Worm (Caenorhabditis elegans) whole organism, L3 larva: ENCODE results near the gene fubl-3.

Source experiments
- R02D3.7 ChIP-seq: fragments of 150-350 bp; optimal IDR thresholded peaks from 2 replicates; lab custom pipeline; 2014; ENCODE audit warnings: missing biosample characterization, missing genetic modification characterization
- ZK546.5 ChIP-seq: sonication (generic microtip); optimal IDR thresholded peaks from 2 replicates; lab custom pipeline; 2017; ENCODE audit warnings: missing biosample characterization, missing genetic modification characterization
- aly-2 ChIP-seq: fragments of 150-350 bp; optimal IDR thresholded peaks from 2 replicates; lab custom pipeline; 2014; ENCODE audit warnings: missing biosample characterization, missing genetic modification characterization
- ama-1 ChIP-seq: fragments of 150-350 bp; optimal IDR thresholded peaks from 2 replicates; lab custom pipeline; 2018
- ceh-16 ChIP-seq: sonication (generic microtip); optimal IDR thresholded peaks from 2 replicates; lab custom pipeline; 2017; ENCODE audit warnings: missing biosample characterization, missing genetic modification characterization
- ceh-82 ChIP-seq: fragments of 150-350 bp; optimal IDR thresholded peaks from 2 replicates; lab custom pipeline; 2014; ENCODE audit warnings: missing biosample characterization, missing genetic modification characterization
- ceh-9 ChIP-seq: sonication (generic microtip); optimal IDR thresholded peaks from 2 replicates; lab custom pipeline; 2018; ENCODE audit warnings: missing biosample characterization, missing genetic modification characterization
- daf-12 ChIP-seq: fragments of 150-350 bp; optimal IDR thresholded peaks from 2 replicates; lab custom pipeline; 2014; ENCODE audit warnings: missing biosample characterization, missing genetic modification reagents, missing genetic modification characterization
- egl-27 ChIP-seq: sonication (generic microtip); optimal IDR thresholded peaks from 4 replicates; lab custom pipeline; 2017; ENCODE audit warnings: missing biosample characterization, missing genetic modification reagents, missing genetic modification characterization
- egl-5 ChIP-seq: fragments of 150-350 bp; optimal IDR thresholded peaks from 2 replicates; lab custom pipeline; 2017; ENCODE audit warnings: missing biosample characterization, missing genetic modification reagents, missing genetic modification characterization, inconsistent platforms
- elt-1 ChIP-seq: fragments of 150-350 bp; optimal IDR thresholded peaks from 2 replicates; lab custom pipeline; 2014; ENCODE audit warnings: missing biosample characterization, missing genetic modification characterization
- elt-2 ChIP-seq: sonication (generic microtip); optimal IDR thresholded peaks from 2 replicates; lab custom pipeline; 2016; ENCODE audit warnings: missing genetic modification reagents, mild to moderate bottlenecking, missing genetic modification characterization, missing compliant biosample characterization
- elt-3 ChIP-seq, 3 experiments: fragments of 150-350 bp in 1 of 3; sonication (generic microtip) in 2 of 3; optimal IDR thresholded peaks; 2 replicates in 2 of 3; 4 replicates in 1 of 3; lab custom pipeline; 2014 to 2017; ENCODE audit warnings: missing biosample characterization in 3 of 3, missing genetic modification characterization in 3 of 3
- eor-1 ChIP-seq, 2 experiments: fragments of 150-350 bp; optimal IDR thresholded peaks; 2 replicates each; lab custom pipeline; 2014 to 2018; ENCODE audit warnings: missing biosample characterization in 2 of 2, missing genetic modification characterization in 2 of 2
- fkh-2 ChIP-seq: fragments of 150-350 bp; optimal IDR thresholded peaks from 2 replicates; lab custom pipeline; 2014; ENCODE audit warnings: missing biosample characterization, missing genetic modification reagents, missing genetic modification characterization
- fos-1 ChIP-seq: fragments of 150-350 bp; optimal IDR thresholded peaks from 2 replicates; lab custom pipeline; 2014; ENCODE audit warnings: missing biosample characterization, missing genetic modification characterization
- lin-15B ChIP-seq: fragments of 150-350 bp; optimal IDR thresholded peaks from 2 replicates; lab custom pipeline; 2014; ENCODE audit warnings: missing biosample characterization, missing genetic modification characterization
- lin-39 ChIP-seq: fragments of 150-350 bp; optimal IDR thresholded peaks from 2 replicates; lab custom pipeline; 2018; ENCODE audit warnings: missing biosample characterization, missing genetic modification reagents, missing genetic modification characterization
- lsy-12 ChIP-seq: sonication (generic microtip); optimal IDR thresholded peaks from 2 replicates; lab custom pipeline; 2016; ENCODE audit warnings: mild to moderate bottlenecking, missing genetic modification characterization, missing compliant biosample characterization
- mdl-1 ChIP-seq: fragments of 150-350 bp; optimal IDR thresholded peaks from 2 replicates; lab custom pipeline; 2014; ENCODE audit warnings: missing biosample characterization, missing genetic modification characterization
- mml-1 ChIP-seq: fragments of 150-350 bp; sonication (generic microtip); optimal IDR thresholded peaks from 3 replicates; lab custom pipeline; 2014; ENCODE audit warnings: missing biosample characterization, missing genetic modification characterization
- nfya-1 ChIP-seq: sonication (generic microtip); optimal IDR thresholded peaks from 2 replicates; lab custom pipeline; 2017; ENCODE audit warnings: missing genetic modification characterization, mild to moderate bottlenecking, missing compliant biosample characterization, antibody characterized with exemption, moderate library complexity; ENCODE audit not compliant: insufficient read depth
- nhr-11 ChIP-seq: fragments of 150-350 bp; optimal IDR thresholded peaks from 2 replicates; lab custom pipeline; 2014; ENCODE audit warnings: missing biosample characterization, missing genetic modification characterization
- nhr-23 ChIP-seq: fragments of 150-350 bp; optimal IDR thresholded peaks from 2 replicates; lab custom pipeline; 2014; ENCODE audit warnings: missing biosample characterization, missing genetic modification reagents, missing genetic modification characterization
- nhr-237 ChIP-seq: fragments of 150-350 bp; optimal IDR thresholded peaks from 2 replicates; lab custom pipeline; 2014; ENCODE audit warnings: missing biosample characterization, missing genetic modification characterization
- nhr-25 ChIP-seq: sonication (generic microtip); optimal IDR thresholded peaks from 2 replicates; lab custom pipeline; 2017; ENCODE audit warnings: missing biosample characterization, missing genetic modification characterization
- nhr-28 ChIP-seq: fragments of 150-350 bp; optimal IDR thresholded peaks from 2 replicates; lab custom pipeline; 2014; ENCODE audit warnings: missing biosample characterization, missing genetic modification characterization
- nhr-43 ChIP-seq: sonication (generic microtip); optimal IDR thresholded peaks from 2 replicates; lab custom pipeline; 2016; ENCODE audit warnings: mild to moderate bottlenecking, missing genetic modification characterization, missing compliant biosample characterization; ENCODE audit not compliant: poor library complexity, severe bottlenecking
- nhr-67 ChIP-seq: fragments of 150-350 bp; optimal IDR thresholded peaks from 2 replicates; lab custom pipeline; 2014; ENCODE audit warnings: missing biosample characterization, missing genetic modification characterization
- nhr-77 ChIP-seq: fragments of 150-350 bp; optimal IDR thresholded peaks from 2 replicates; lab custom pipeline; 2014; ENCODE audit warnings: missing biosample characterization, missing genetic modification characterization
- pha-4 ChIP-seq: fragments of 150-350 bp; optimal IDR thresholded peaks from 2 replicates; lab custom pipeline; 2014; ENCODE audit warnings: missing biosample characterization, missing genetic modification reagents, missing genetic modification characterization
- pqm-1 ChIP-seq: fragments of 150-350 bp; optimal IDR thresholded peaks from 2 replicates; lab custom pipeline; 2017; ENCODE audit warnings: missing biosample characterization, missing genetic modification characterization, inconsistent platforms
- sea-2 ChIP-seq: fragments of 150-350 bp; sonication (generic microtip); optimal IDR thresholded peaks from 4 replicates; lab custom pipeline; 2014; ENCODE audit warnings: missing biosample characterization, missing genetic modification reagents, missing genetic modification characterization
- skn-1 ChIP-seq: fragments of 150-350 bp; optimal IDR thresholded peaks from 2 replicates; lab custom pipeline; 2014; ENCODE audit warnings: missing biosample characterization, missing genetic modification characterization
- tbx-2 ChIP-seq: sonication (generic microtip); optimal IDR thresholded peaks from 2 replicates; lab custom pipeline; 2016; ENCODE audit warnings: mild to moderate bottlenecking, missing genetic modification characterization, missing compliant biosample characterization
- unc-62 ChIP-seq: fragments of 150-350 bp; sonication (generic microtip); optimal IDR thresholded peaks from 4 replicates; lab custom pipeline; 2014; ENCODE audit warnings: missing biosample characterization, missing genetic modification reagents, missing genetic modification characterization
- zag-1 ChIP-seq: fragments of 150-350 bp; optimal IDR thresholded peaks from 2 replicates; lab custom pipeline; 2014; ENCODE audit warnings: missing biosample characterization, missing genetic modification characterization

The fubl-3 gene

ce11 chrX:17472917-17473316, 38.7 kb downstream of the fubl-3 start:
- TF ChIP-seq aly-2 (tag; lab: Kevin White, UChicago), result no peak
- TF ChIP-seq ceh-9, result no peak
- TF ChIP-seq ceh-82 (tag; lab: Kevin White, UChicago), result no peak
- no peak for TF ChIP-seq pha-4
- no peak for TF ChIP-seq ama-1
- peak; percentile 74 for TF ChIP-seq pqm-1 (tag; lab: Kevin White, UChicago)
- no peak for TF ChIP-seq nfya-1 (tag; lab: Kevin White, UChicago)
- no peak for TF ChIP-seq R02D3.7 (tag; lab: Kevin White, UChicago)
- peak; percentile 79 for TF ChIP-seq elt-2 (tag; lab: Kevin White, UChicago)
- no peak for TF ChIP-seq egl-27 (tag; lab: Kevin White, UChicago)
- no peak for TF ChIP-seq fkh-2 (tag; lab: Kevin White, UChicago)
- no peak for TF ChIP-seq mdl-1
- TF ChIP-seq ceh-16, result no peak
- no peak for TF ChIP-seq egl-5 (tag; lab: Kevin White, UChicago)
- no peak for TF ChIP-seq zag-1 (tag; lab: Kevin White, UChicago)
- TF ChIP-seq nhr-77 (tag; lab: Kevin White, UChicago), result no peak

- TF ChIP-seq pha-4 (peak; percentile 23), elt-1 (tag; lab: Kevin White, UChicago) (peak; percentile 9), eor-1 (tag; optimal IDR thresholded peaks at IDR 0.05; lab: Kevin White, UChicago) (no peak), fos-1 (tag; lab: Kevin White, UChicago) (no peak), elt-2 (tag; lab: Kevin White, UChicago) (peak; percentile 53), ceh-82 (tag; lab: Kevin White, UChicago) (no peak), nhr-25 (tag; lab: Kevin White, UChicago) (peak; percentile 10), nhr-237 (tag; lab: Kevin White, UChicago) (no peak), mdl-1 (no peak), lin-39 (tag; lab: Kevin White, UChicago) (peak; percentile 2), tbx-2 (no peak)
These were observed 40.4 kb downstream of the fubl-3 start, which contains the start of gene tps-1 for ce11 chrX:17474521-17475170. Gene tps-1, minus strand, starts transcription at chrX:17474534.

- TF ChIP-seq ZK546.5 (no peak), pqm-1 (tag; lab: Kevin White, UChicago) (peak; percentile 60), nhr-28 (tag; lab: Kevin White, UChicago) (no peak), pha-4 (peak; percentile 21), elt-2 (tag; lab: Kevin White, UChicago) (peak; percentile 86)
These were observed 41.7 kb downstream of the fubl-3 start for ce11 chrX:17475974-17476373.

ce11 chrX:17478677-17479076, 44.4 kb downstream of the fubl-3 start:
- no peak for TF ChIP-seq skn-1 (tag; lab: Kevin White, UChicago)
- TF ChIP-seq nhr-237 (tag; lab: Kevin White, UChicago), result no peak
- TF ChIP-seq mml-1 (tag; lab: Kevin White, UChicago), result no peak
- TF ChIP-seq eor-1 (tag; optimal IDR thresholded peaks at IDR 0.05; lab: Kevin White, UChicago), result no peak
- no peak for TF ChIP-seq nhr-67 (tag; lab: Kevin White, UChicago)
- TF ChIP-seq nhr-11 (tag; lab: Kevin White, UChicago), result no peak
- no peak for TF ChIP-seq lin-15B
- TF ChIP-seq nhr-28 (tag; lab: Kevin White, UChicago), result no peak
- peak; percentile 64 for TF ChIP-seq elt-2 (tag; lab: Kevin White, UChicago)
- TF ChIP-seq pqm-1 (tag; lab: Kevin White, UChicago), result peak; percentile 28
- TF ChIP-seq ceh-82 (tag; lab: Kevin White, UChicago), result no peak
- TF ChIP-seq lsy-12, result no peak

ce11 chrX:17479694-17480574, 45.7 kb downstream of the fubl-3 start:
- TF ChIP-seq unc-62 (GFP tag; lab: Kevin White, UChicago), result peak; percentile 89
- TF ChIP-seq nhr-67 (tag; lab: Kevin White, UChicago), result no peak
- TF ChIP-seq sea-2 (GFP tag; lab: Kevin White, UChicago), result no peak
- TF ChIP-seq nhr-77 (tag; lab: Kevin White, UChicago), result no peak
- TF ChIP-seq egl-5 (tag; lab: Kevin White, UChicago), result peak; percentile 80
- TF ChIP-seq mdl-1, result peak; percentile 90
- TF ChIP-seq ama-1, result peak; percentile 77
- peak; percentile 59 for TF ChIP-seq skn-1 (tag; lab: Kevin White, UChicago)
- peak; percentile 85 for TF ChIP-seq tbx-2
- peak in 1 of 3 experiments; percentile 51 for TF ChIP-seq elt-3 (tag; optimal IDR thresholded peaks at IDR 0.05; lab: Kevin White, UChicago)
- no peak for TF ChIP-seq daf-12 (tag; lab: Kevin White, UChicago)
- peak; percentile 13 for TF ChIP-seq aly-2 (tag; lab: Kevin White, UChicago)
- peak; percentile 78 for TF ChIP-seq zag-1 (tag; lab: Kevin White, UChicago)
- TF ChIP-seq R02D3.7 (tag; lab: Kevin White, UChicago), result peak; percentile 27
- no peak for TF ChIP-seq fkh-2 (tag; lab: Kevin White, UChicago)
- no peak for TF ChIP-seq mml-1 (tag; lab: Kevin White, UChicago)
- peak; percentile 68 for TF ChIP-seq nhr-43 (tag; lab: Kevin White, UChicago)
- peak; percentile 83 for TF ChIP-seq lin-39 (tag; lab: Kevin White, UChicago)
- peak; percentile 19 for TF ChIP-seq lin-15B
- TF ChIP-seq ZK546.5, result no peak
- TF ChIP-seq fos-1 (tag; lab: Kevin White, UChicago), result no peak
- peak; percentile 66 for TF ChIP-seq nhr-23
- TF ChIP-seq nfya-1 (tag; lab: Kevin White, UChicago), result peak; percentile 81
- TF ChIP-seq pha-4, result peak; percentile 84
- peak; percentile 82 for TF ChIP-seq egl-27 (tag; lab: Kevin White, UChicago)
